7 worm cellular contexts compared by ENCODE assay signal in the genomic region with DNA sequence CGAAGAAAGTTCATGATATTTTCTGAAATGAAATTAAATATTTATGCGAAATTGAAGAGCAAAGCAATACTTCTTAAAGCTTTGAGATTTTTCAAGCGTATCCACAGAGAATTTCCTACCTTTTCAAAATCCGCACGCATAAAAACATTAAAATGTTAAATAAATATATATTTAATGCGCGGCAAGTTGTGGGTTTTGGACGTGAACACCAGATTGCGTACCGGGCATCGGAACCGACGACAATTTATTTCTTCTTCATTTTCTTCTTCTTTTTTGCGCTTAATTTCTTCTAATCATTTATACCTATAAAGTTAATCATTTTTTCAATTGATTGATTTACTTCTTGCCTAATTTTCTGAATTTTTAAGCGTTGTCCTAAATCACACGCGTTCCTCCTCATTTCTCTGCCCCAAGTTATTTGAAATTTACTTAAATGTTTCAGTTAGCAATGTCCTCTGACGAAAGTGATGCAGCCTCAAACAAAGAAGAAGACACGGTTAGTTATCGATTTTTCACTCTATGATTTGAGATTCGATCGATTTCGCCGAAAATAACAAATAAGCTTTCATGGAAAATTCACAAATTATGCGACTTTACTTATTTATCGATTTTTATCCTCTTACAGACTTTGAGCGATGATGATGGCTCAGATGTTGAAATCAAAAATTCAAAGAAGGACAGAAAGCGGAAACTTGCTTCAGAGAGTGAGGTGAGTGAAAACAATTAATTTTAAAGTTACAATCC.
TF ChIP-seq lines count a peak whose summit lies in the region.

A gene (minus strand): TSS at position 167 of the 744 bp plus-strand sequence.
A gene (plus strand): TSS at position 443 of the 744 bp plus-strand sequence.

TF ChIP-seq in whole organism, L1 larva, 84 proteins besides CTCF, POLR2A, EP300 and RAD21 (continues in another document):
- TF ChIP-seq ceh-82 (tag; optimal IDR thresholded peaks at IDR 0.05; lab: Kevin White, UChicago) (peak in 1 of 3 experiments; percentile 1), egl-27 (tag; optimal IDR thresholded peaks at IDR 0.05; lab: Kevin White, UChicago) (no peak), efl-1 (optimal IDR thresholded peaks at IDR 0.05; lab: Kevin White, UChicago) (peak; percentile 24 to 47), efl-1 (GFP tag; optimal IDR thresholded peaks at IDR 0.05 in 1 of 2; lab: Kevin White, UChicago) (peak; percentile 50 to 72), dpl-1 (GFP tag; optimal IDR thresholded peaks at IDR 0.05; lab: Kevin White, UChicago) (peak; percentile 5 to 40 (median 35)), snu-23 (GFP tag; optimal IDR thresholded peaks at IDR 0.05; lab: Kevin White, UChicago) (peak; percentile 41), lin-35 (GFP tag; optimal IDR thresholded peaks at IDR 0.05; lab: Kevin White, UChicago) (peak; percentile 29 to 38), nhr-85 (tag; lab: Kevin White, UChicago) (peak; percentile 45), unc-98 (GFP tag; IDR thresholded peaks at IDR 0.05; lab: Robert Waterston, UW) (no peak), F16B12.6 (tag; optimal IDR thresholded peaks at IDR 0.05; lab: Kevin White, UChicago) (peak; percentile 85), lsy-2 (tag; optimal IDR thresholded peaks at IDR 0.05; lab: Kevin White, UChicago) (peak; percentile 49 to 62)

TF ChIP-seq in whole organism, L2 larva, 48 proteins besides CTCF, POLR2A, EP300 and RAD21 (continues in another document):
- TF ChIP-seq egl-27 (tag; optimal IDR thresholded peaks at IDR 0.05; lab: Kevin White, UChicago) = no peak
- TF ChIP-seq zag-1 (tag; optimal IDR thresholded peaks at IDR 0.05; lab: Kevin White, UChicago) = no peak
- peak in 1 of 2 experiments; percentile 61 for TF ChIP-seq lsy-2 (tag; optimal IDR thresholded peaks at IDR 0.05; lab: Kevin White, UChicago)
- TF ChIP-seq gmeb-1 (tag; optimal IDR thresholded peaks at IDR 0.05; lab: Kevin White, UChicago) = peak; percentile 17
- no peak for TF ChIP-seq alr-1 (tag; optimal IDR thresholded peaks at IDR 0.05; lab: Kevin White, UChicago)
- TF ChIP-seq snpc-4 (tag; optimal IDR thresholded peaks at IDR 0.05; lab: Kevin White, UChicago) = no peak
- TF ChIP-seq sma-3 (GFP tag; optimal IDR thresholded peaks at IDR 0.05; lab: Kevin White, UChicago) = no peak
- no peak for TF ChIP-seq skn-1 (tag; optimal IDR thresholded peaks at IDR 0.05; lab: Kevin White, UChicago)
- TF ChIP-seq ceh-16 (tag; optimal IDR thresholded peaks at IDR 0.05; lab: Kevin White, UChicago) = no peak
- TF ChIP-seq nhr-11 (tag; optimal IDR thresholded peaks at IDR 0.05; lab: Kevin White, UChicago) = no peak
- TF ChIP-seq aly-2 (tag; optimal IDR thresholded peaks at IDR 0.05; lab: Kevin White, UChicago) = no peak
- TF ChIP-seq nhr-129 (tag; optimal IDR thresholded peaks at IDR 0.05; lab: Kevin White, UChicago) = peak; percentile 7

TF ChIP-seq in whole organism, L3 larva, 47 proteins besides CTCF, POLR2A, EP300 and RAD21 (continues in another document):
- no peak for TF ChIP-seq jun-1 (tag; optimal IDR thresholded peaks at IDR 0.05; lab: Kevin White, UChicago)
- no peak for TF ChIP-seq nhr-76 (tag; optimal IDR thresholded peaks at IDR 0.05; lab: Kevin White, UChicago)
- no peak for TF ChIP-seq R02D3.7 (tag; optimal IDR thresholded peaks at IDR 0.05; lab: Kevin White, UChicago)
- TF ChIP-seq ceh-82 (tag; optimal IDR thresholded peaks at IDR 0.05; lab: Kevin White, UChicago) = no peak
- TF ChIP-seq ceh-9 (tag; optimal IDR thresholded peaks at IDR 0.05; lab: Kevin White, UChicago) = no peak
- TF ChIP-seq ztf-4 (tag; optimal IDR thresholded peaks at IDR 0.05; lab: Kevin White, UChicago) = no peak
- TF ChIP-seq nhr-11 (tag; optimal IDR thresholded peaks at IDR 0.05; lab: Kevin White, UChicago) = no peak
- TF ChIP-seq snpc-4 (tag; optimal IDR thresholded peaks at IDR 0.05; lab: Kevin White, UChicago) = no peak
- TF ChIP-seq nhr-28 (tag; optimal IDR thresholded peaks at IDR 0.05; lab: Kevin White, UChicago) = no peak
- TF ChIP-seq zag-1 (tag; optimal IDR thresholded peaks at IDR 0.05; lab: Kevin White, UChicago) = no peak
- TF ChIP-seq nhr-12 (tag; optimal IDR thresholded peaks at IDR 0.05; lab: Kevin White, UChicago) = no peak
- TF ChIP-seq ztf-11 (tag; optimal IDR thresholded peaks at IDR 0.05; lab: Kevin White, UChicago) = no peak
- TF ChIP-seq aly-2 (tag; optimal IDR thresholded peaks at IDR 0.05; lab: Kevin White, UChicago) = no peak

TF ChIP-seq in whole organism, L4 larva, 104 proteins besides CTCF, POLR2A, EP300 and RAD21 (continues in another document):
- TF ChIP-seq daf-12 (tag; optimal IDR thresholded peaks at IDR 0.05; lab: Kevin White, UChicago) (no peak), unc-39 (tag; optimal IDR thresholded peaks at IDR 0.05; lab: Kevin White, UChicago) (no peak), hlh-30 (tag; optimal IDR thresholded peaks at IDR 0.05; lab: Kevin White, UChicago; ENCODE audit: insufficient read depth) (peak; percentile 6), nhr-42 (GFP tag; IDR thresholded peaks at IDR 0.05; lab: Robert Waterston, UW) (no peak), ZK546.5 (tag; optimal IDR thresholded peaks at IDR 0.05; lab: Kevin White, UChicago) (no peak), egl-27 (tag; optimal IDR thresholded peaks at IDR 0.05; lab: Kevin White, UChicago) (no peak), php-3 (GFP tag; IDR thresholded peaks at IDR 0.05; lab: Robert Waterston, UW) (no peak), mep-1 (tag; optimal IDR thresholded peaks at IDR 0.05; lab: Kevin White, UChicago) (no peak), sdz-12 (GFP tag; optimal IDR thresholded peaks at IDR 0.05; lab: Kevin White, UChicago) (no peak), ztf-11 (tag; optimal IDR thresholded peaks at IDR 0.05; lab: Kevin White, UChicago) (no peak), ces-1 (GFP tag; optimal IDR thresholded peaks at IDR 0.05; lab: Kevin White, UChicago) (no peak), ceh-28 (tag; optimal IDR thresholded peaks at IDR 0.05; lab: Kevin White, UChicago) (peak; percentile 59), nhr-11 (tag; optimal IDR thresholded peaks at IDR 0.05; lab: Kevin White, UChicago) (no peak)

TF ChIP-seq in whole organism, midembryonic, 9 proteins besides CTCF, POLR2A, EP300 and RAD21:
- no peak for TF ChIP-seq med-1 (GFP tag; optimal IDR thresholded peaks at IDR 0.05; lab: Kevin White, UChicago; ENCODE audit: insufficient read depth)
- TF ChIP-seq flt-1 (GFP tag; IDR thresholded peaks at IDR 0.05; lab: Robert Waterston, UW) = no peak
- no peak for TF ChIP-seq ref-1 (GFP tag; conservative IDR thresholded peaks at IDR 0.05; lab: Robert Waterston, UW)
- no peak for TF ChIP-seq klf-2 (GFP tag; conservative IDR thresholded peaks at IDR 0.05; lab: Robert Waterston, UW)
- TF ChIP-seq T22C8.4 (GFP tag; IDR thresholded peaks at IDR 0.05; lab: Robert Waterston, UW) = peak; percentile 53; the same call in 1 of the 2 replicates
- TF ChIP-seq ztf-29 (GFP tag; IDR thresholded peaks at IDR 0.05; lab: Robert Waterston, UW) = no peak
- no peak for TF ChIP-seq cog-1 (tag; optimal IDR thresholded peaks at IDR 0.05; lab: Kevin White, UChicago)
- TF ChIP-seq ztf-23 (GFP tag; IDR thresholded peaks at IDR 0.05; lab: Robert Waterston, UW) = no peak

TF ChIP-seq in whole organism, mixed stage, embryonic, 35 proteins besides CTCF, POLR2A, EP300 and RAD21:
- TF ChIP-seq M03D4.4 (tag; optimal IDR thresholded peaks at IDR 0.05; lab: Kevin White, UChicago) (peak; percentile 6), pha-4 (tag; optimal IDR thresholded peaks at IDR 0.05; lab: Kevin White, UChicago) (no peak), lsy-2 (tag; optimal IDR thresholded peaks at IDR 0.05; lab: Kevin White, UChicago) (peak; percentile 44)

TF ChIP-seq in whole organism, young adult, 124 proteins besides CTCF, POLR2A, EP300 and RAD21:
- TF ChIP-seq dpff-1 (tag; optimal IDR thresholded peaks at IDR 0.05; lab: Kevin White, UChicago) = no peak
- peak; percentile 10 for TF ChIP-seq dpl-1 (GFP tag; optimal IDR thresholded peaks at IDR 0.05; lab: Kevin White, UChicago)
- TF ChIP-seq F10E7.11 (tag; optimal IDR thresholded peaks at IDR 0.05; lab: Kevin White, UChicago) = no peak
- TF ChIP-seq madf-6 (GFP tag; IDR thresholded peaks at IDR 0.05; lab: Robert Waterston, UW) = peak; percentile 37; the same call in 1 of the 2 replicates
TF ChIP-seq in whole organism, young adult: peak in this region for 2.
